Fruit fly (Drosophila melanogaster): Measurements from ENCODE around the gene Apl.

Gene Apl

dm6 chr3L:16572208-16572607, 22.8 kb upstream of the Apl start (continued):
- TF ChIP-seq CG6791 (GFP tag; IDR thresholded peaks at IDR 0.05; ENCODE audit: partially characterized antibody) (0 out of 3 replicates have a peak, but pooled peaks have one; percentile 6), CG13123 (GFP tag; optimal IDR thresholded peaks at IDR 0.05) (no peak), h (optimal IDR thresholded peaks at IDR 0.05) (no peak), trh (GFP tag; optimal IDR thresholded peaks at IDR 0.05) (no peak), ato (GFP tag; IDR thresholded peaks at IDR 0.05; ENCODE audit: partially characterized antibody) (no peak), ac (GFP tag; optimal IDR thresholded peaks at IDR 0.05) (peak; percentile 33), Nf-YC (tag; optimal IDR thresholded peaks at IDR 0.05) (peak; percentile 1), bbx (GFP tag; IDR thresholded peaks at IDR 0.05; ENCODE audit: partially characterized antibody) (peak; percentile 47; the same call in 1 of the 2 replicates), Hr39 (optimal IDR thresholded peaks at IDR 0.05) (no peak), CG14014 (GFP tag; IDR thresholded peaks at IDR 0.05) (peak; percentile 17; the same call in 1 of the 2 replicates), CG16863 (GFP tag; optimal IDR thresholded peaks at IDR 0.05) (no peak), Mad (GFP tag; optimal IDR thresholded peaks at IDR 0.05) (no peak), mirr (GFP tag; optimal IDR thresholded peaks at IDR 0.05) (peak; percentile 9), grn (GFP tag; optimal IDR thresholded peaks at IDR 0.05) (peak; percentile 92), CG31388 (GFP tag; optimal IDR thresholded peaks at IDR 0.05) (no peak), CG43689 (GFP tag; IDR thresholded peaks at IDR 0.05) (no peak), CG8924 (tag; optimal IDR thresholded peaks at IDR 0.05) (no peak), CG7745 (tag; optimal IDR thresholded peaks at IDR 0.05) (peak; percentile 84), Sox102F (GFP tag; optimal IDR thresholded peaks at IDR 0.05) (no peak), dpn (GFP tag; optimal IDR thresholded peaks at IDR 0.05) (peak in 1 of 2 experiments; percentile 0), Med (GFP tag) (peak; percentile 70), pzg (GFP tag; optimal IDR thresholded peaks at IDR 0.05) (no peak), gro (GFP tag; optimal IDR thresholded peaks at IDR 0.05) (peak; percentile 56), Atf6 (GFP tag; IDR thresholded peaks at IDR 0.05) (peak; percentile 39; the same call in 1 of the 2 replicates), Optix (GFP tag; IDR thresholded peaks at IDR 0.05) (no peak), CG42726 (GFP tag; IDR thresholded peaks at IDR 0.05; ENCODE audit: partially characterized antibody) (0 out of 2 replicates have a peak, but pooled peaks have one; percentile 10), CG14441 (GFP tag; IDR thresholded peaks at IDR 0.05) (no peak), danr (GFP tag; IDR thresholded peaks at IDR 0.05) (no peak), CG31224 (GFP tag; IDR thresholded peaks at IDR 0.05) (no peak), Hmr (GFP tag; optimal IDR thresholded peaks at IDR 0.05) (no peak), CG17612 (GFP tag; IDR thresholded peaks at IDR 0.05) (no peak), Atf3 (GFP tag; optimal IDR thresholded peaks at IDR 0.05) (no peak), CG2199 (GFP tag; IDR thresholded peaks at IDR 0.05) (0 out of 3 replicates have a peak, but pooled peaks have one; percentile 42), CG12769 (tag; optimal IDR thresholded peaks at IDR 0.05) (peak; percentile 17), CG32532 (GFP tag; IDR thresholded peaks at IDR 0.05) (peak; percentile 32; the same call in 1 of the 2 replicates), ken (GFP tag; IDR thresholded peaks at IDR 0.05) (no peak; the same call in 2 of the 3 replicates), CG2116 (GFP tag; optimal IDR thresholded peaks at IDR 0.05) (no peak), sd (tag; optimal IDR thresholded peaks at IDR 0.05) (peak; percentile 26), CG3163 (GFP tag; optimal IDR thresholded peaks at IDR 0.05) (peak; percentile 86), sens (GFP tag) (peak; percentile 34), lab (GFP tag; optimal IDR thresholded peaks at IDR 0.05) (peak; percentile 55), unc-4 (GFP tag; IDR thresholded peaks at IDR 0.05; ENCODE audit: partially characterized antibody) (peak; percentile 23; the same call in 1 of the 2 replicates), oc (tag; optimal IDR thresholded peaks at IDR 0.05) (peak; percentile 19), CG10543 (GFP tag; optimal IDR thresholded peaks at IDR 0.05) (peak; percentile 12), so (GFP tag; IDR thresholded peaks at IDR 0.05) (peak; percentile 52; the same call in 2 of the 3 replicates), ci (GFP tag; IDR thresholded peaks at IDR 0.05) (peak; percentile 71; the same call in 2 of the 3 replicates), CG15514 (GFP tag; optimal IDR thresholded peaks at IDR 0.05) (no peak), CG15696 (tag; optimal IDR thresholded peaks at IDR 0.05) (no peak), dimm (GFP tag; IDR thresholded peaks at IDR 0.05) (no peak), CG6272 (GFP tag; IDR thresholded peaks at IDR 0.05) (no peak), caup (GFP tag; optimal IDR thresholded peaks at IDR 0.05; ENCODE audit: severe bottlenecking) (peak; percentile 2)

Measured in whole organism, embryonic.